Worm (Caenorhabditis elegans): ENCODE data around the gene cyp-44A1.
A peak's percentile ranks its signal among the peaks of the same experiment; 100 is the strongest.

The cyp-44A1 gene

ce11 chrII:5503760-5504159 is at the start of gene cyp-44A1:
Gene cyp-44A1 (plus strand): TSS chrII:5504044.
- TF ChIP-seq daf-16 (GFP tag; optimal IDR thresholded peaks at IDR 0.05) (no peak), daf-16 (tag; optimal IDR thresholded peaks at IDR 0.05) (peak; percentile 78), pqm-1 (tag; optimal IDR thresholded peaks at IDR 0.05) (peak; percentile 3), ceh-82 (tag; optimal IDR thresholded peaks at IDR 0.05) (no peak)

ce11 chrII:5455650-5456355 is 48.0 kb upstream of the cyp-44A1 start, which contains the start of gene daz-1:
Gene daz-1 (plus strand): TSS chrII:5456305.
- peak in 1 of 2 experiments; percentile 91 for TF ChIP-seq unc-62 (GFP tag; optimal IDR thresholded peaks at IDR 0.05 in 1 of 2)
- TF ChIP-seq unc-62 (tag; optimal IDR thresholded peaks at IDR 0.05), result no peak
- TF ChIP-seq attf-4 (tag; optimal IDR thresholded peaks at IDR 0.05), result no peak
- TF ChIP-seq unc-130 (GFP tag; optimal IDR thresholded peaks at IDR 0.05), result peak; percentile 18

- TF ChIP-seq aly-2 (tag; optimal IDR thresholded peaks at IDR 0.05) (no peak), cey-2 (tag; optimal IDR thresholded peaks at IDR 0.05; ENCODE audit: borderline replicate concordance, insufficient read depth) (no peak), lsy-2 (tag; optimal IDR thresholded peaks at IDR 0.05) (no peak), nhr-25 (tag; optimal IDR thresholded peaks at IDR 0.05; ENCODE audit: borderline replicate concordance, insufficient read depth) (no peak), ama-1 (optimal IDR thresholded peaks at IDR 0.05) (no peak), ceh-20 (GFP tag; IDR thresholded peaks at IDR 0.05) (no peak), spr-1 (tag; optimal IDR thresholded peaks at IDR 0.05) (no peak), mdl-1 (tag; optimal IDR thresholded peaks at IDR 0.05) (no peak), nhr-28 (tag; optimal IDR thresholded peaks at IDR 0.05) (peak; percentile 27), fkh-10 (GFP tag; optimal IDR thresholded peaks at IDR 0.05) (no peak), mxl-3 (GFP tag; optimal IDR thresholded peaks at IDR 0.05) (peak; percentile 25), duxl-1 (tag; optimal IDR thresholded peaks at IDR 0.05; ENCODE audit: poor library complexity) (no peak), egl-27 (tag; optimal IDR thresholded peaks at IDR 0.05) (no peak)
Measured at ce11 chrII:5458683-5459410, 45.0 kb upstream of the cyp-44A1 start.

- TF ChIP-seq nhr-76 (tag; optimal IDR thresholded peaks at IDR 0.05), result no peak
- TF ChIP-seq hlh-11 (tag; optimal IDR thresholded peaks at IDR 0.05), result peak; percentile 33
- no peak for TF ChIP-seq nhr-77 (tag; optimal IDR thresholded peaks at IDR 0.05)
- TF ChIP-seq zip-2 (tag; optimal IDR thresholded peaks at IDR 0.05), result no peak
- TF ChIP-seq T26A8.4 (GFP tag; IDR thresholded peaks at IDR 0.05), result no peak
- no peak for TF ChIP-seq ztf-11 (tag; optimal IDR thresholded peaks at IDR 0.05)
- TF ChIP-seq hif-1 (tag; optimal IDR thresholded peaks at IDR 0.05), result no peak
- no peak for TF ChIP-seq spr-1 (tag; optimal IDR thresholded peaks at IDR 0.05)
- no peak for TF ChIP-seq unc-39 (tag; optimal IDR thresholded peaks at IDR 0.05)
- TF ChIP-seq nhr-28 (tag; optimal IDR thresholded peaks at IDR 0.05), result peak; percentile 55
- TF ChIP-seq egl-27 (tag; optimal IDR thresholded peaks at IDR 0.05), result no peak
- no peak for TF ChIP-seq php-3 (GFP tag; IDR thresholded peaks at IDR 0.05)
- no peak for TF ChIP-seq tra-1 (GFP tag; IDR thresholded peaks at IDR 0.05)
Measured at ce11 chrII:5459534-5459933, 44.3 kb upstream of the cyp-44A1 start.

- no peak for TF ChIP-seq pha-4 (GFP tag; IDR thresholded peaks at IDR 0.05)
- TF ChIP-seq pha-4 (tag; optimal IDR thresholded peaks at IDR 0.05), result peak; percentile 20
- no peak for TF ChIP-seq jun-1 (tag; optimal IDR thresholded peaks at IDR 0.05)
- no peak for TF ChIP-seq nhr-48 (tag; optimal IDR thresholded peaks at IDR 0.05)
- TF ChIP-seq nhr-28 (tag; optimal IDR thresholded peaks at IDR 0.05), result peak; percentile 33
- TF ChIP-seq aly-2 (tag; optimal IDR thresholded peaks at IDR 0.05), result no peak
- TF ChIP-seq hmg-1.1 (GFP tag; IDR thresholded peaks at IDR 0.05), result peak; percentile 30; the same call in 1 of the 2 replicates
- peak; percentile 38 for TF ChIP-seq dve-1 (tag; optimal IDR thresholded peaks at IDR 0.05; ENCODE audit: insufficient read depth)
- TF ChIP-seq mes-2 (tag; optimal IDR thresholded peaks at IDR 0.05; ENCODE audit: poor library complexity, severe bottlenecking), result peak; percentile 45
- TF ChIP-seq aha-1 (tag), result peak; percentile 6
- no peak for TF ChIP-seq daf-16 (GFP tag; optimal IDR thresholded peaks at IDR 0.05)
- peak; percentile 58 for TF ChIP-seq daf-16 (tag; optimal IDR thresholded peaks at IDR 0.05)
- no peak for TF ChIP-seq T26A8.4 (GFP tag; IDR thresholded peaks at IDR 0.05)
- no peak for TF ChIP-seq F44E2.7 (GFP tag; IDR thresholded peaks at IDR 0.05)
- TF ChIP-seq unc-62 (GFP tag; optimal IDR thresholded peaks at IDR 0.05 in 1 of 2), result peak in 1 of 2 experiments; percentile 75
- no peak for TF ChIP-seq unc-62 (tag; optimal IDR thresholded peaks at IDR 0.05)
- peak; percentile 64 for TF ChIP-seq hlh-11 (tag; optimal IDR thresholded peaks at IDR 0.05)
- peak; percentile 14 for TF ChIP-seq hlh-30 (tag; optimal IDR thresholded peaks at IDR 0.05; ENCODE audit: insufficient read depth)
- no peak for TF ChIP-seq lin-38 (GFP tag; IDR thresholded peaks at IDR 0.05)
Measured at ce11 chrII:5460911-5461310, 42.9 kb upstream of the cyp-44A1 start.

All from whole organism, L4 larva.